Fruit fly (Drosophila melanogaster): ENCODE data around the gene Obp83a.
A peak's percentile ranks its signal among the peaks of the same experiment; 100 is the strongest.

Obp83a gene

DNA sequence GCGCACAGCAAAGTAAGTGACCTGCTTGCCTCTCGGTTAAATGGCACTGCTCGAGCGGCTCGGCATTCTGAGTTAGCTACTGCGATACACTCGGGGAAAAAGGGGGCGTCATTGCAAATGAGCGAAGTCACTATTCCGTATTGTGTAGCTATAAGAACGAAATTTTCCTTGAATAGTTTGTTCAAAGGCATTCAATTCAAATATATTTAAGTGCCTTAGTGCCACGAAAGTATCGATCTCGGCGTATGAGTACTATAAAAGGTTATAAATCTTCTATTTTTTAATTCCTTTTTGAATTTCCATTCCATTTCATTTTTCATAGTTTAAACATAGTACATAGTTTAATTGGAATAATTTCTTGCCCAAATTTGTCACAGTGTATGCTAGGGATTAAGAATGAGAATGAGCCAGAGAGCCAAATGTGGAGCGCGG lies 23.2 kb upstream of the Obp83a start (continued):
- TF ChIP-seq Fer3 (tag; optimal IDR thresholded peaks at IDR 0.05) (peak; percentile 35), YL-1 (GFP tag; optimal IDR thresholded peaks at IDR 0.05) (no peak), CG10979 (tag; optimal IDR thresholded peaks at IDR 0.05) (peak; percentile 40), Chrac-16 (GFP tag; optimal IDR thresholded peaks at IDR 0.05) (peak; percentile 18), dmrt99B (tag; optimal IDR thresholded peaks at IDR 0.05) (peak; percentile 75), Rfx (GFP tag; IDR thresholded peaks at IDR 0.05) (0 out of 2 replicates have a peak, but pooled peaks have one; percentile 17), ATbp (GFP tag; optimal IDR thresholded peaks at IDR 0.05) (peak; percentile 19), PHDP (tag; optimal IDR thresholded peaks at IDR 0.05) (peak; percentile 62), Dll (GFP tag; IDR thresholded peaks at IDR 0.05; ENCODE audit: partially characterized antibody) (no peak), Bgb (GFP tag; IDR thresholded peaks at IDR 0.05; ENCODE audit: partially characterized antibody) (no peak), Bteb2 (GFP tag; optimal IDR thresholded peaks at IDR 0.05) (no peak), pan (optimal IDR thresholded peaks at IDR 0.05) (no peak), pan (GFP tag; optimal IDR thresholded peaks at IDR 0.05 in 1 of 2, IDR thresholded peaks at IDR 0.05 in 1 of 2) (peak in 1 of 2 experiments; percentile 46), CG33557 (GFP tag; optimal IDR thresholded peaks at IDR 0.05) (no peak), CG17912 (GFP tag; optimal IDR thresholded peaks at IDR 0.05) (no peak), nerfin-2 (GFP tag; IDR thresholded peaks at IDR 0.05; ENCODE audit: partially characterized antibody) (no peak), Side (GFP tag; optimal IDR thresholded peaks at IDR 0.05) (no peak), fd3F (GFP tag; optimal IDR thresholded peaks at IDR 0.05) (peak; percentile 16), Fer1 (GFP tag; optimal IDR thresholded peaks at IDR 0.05) (peak; percentile 49), CG10147 (GFP tag; optimal IDR thresholded peaks at IDR 0.05) (peak; percentile 39), Antp (GFP tag; optimal IDR thresholded peaks at IDR 0.05) (no peak), seq (GFP tag; IDR thresholded peaks at IDR 0.05) (no peak), CG11723 (GFP tag; optimal IDR thresholded peaks at IDR 0.05) (peak; percentile 40), zfh1 (GFP tag; IDR thresholded peaks at IDR 0.05) (peak; percentile 51; the same call in 1 of the 3 replicates), pho (GFP tag; optimal IDR thresholded peaks at IDR 0.05) (peak; percentile 42), al (GFP tag; IDR thresholded peaks at IDR 0.05) (no peak), CG10654 (GFP tag; optimal IDR thresholded peaks at IDR 0.05) (peak; percentile 44), Doc3 (GFP tag; IDR thresholded peaks at IDR 0.05; ENCODE audit: partially characterized antibody) (no peak), Elba2 (GFP tag; optimal IDR thresholded peaks at IDR 0.05) (no peak), CG15479 (GFP tag; optimal IDR thresholded peaks at IDR 0.05) (no peak), NC2β (GFP tag; optimal IDR thresholded peaks at IDR 0.05) (peak; percentile 7), CG16815 (GFP tag; optimal IDR thresholded peaks at IDR 0.05) (peak; percentile 36), CG13296 (GFP tag; optimal IDR thresholded peaks at IDR 0.05) (peak; percentile 20), vvl (GFP tag; IDR thresholded peaks at IDR 0.05) (peak; percentile 39; the same call in 1 of the 2 replicates), CG12391 (tag; optimal IDR thresholded peaks at IDR 0.05) (peak; percentile 51), CG1602 (GFP tag; optimal IDR thresholded peaks at IDR 0.05) (peak; percentile 9), bsh (GFP tag; optimal IDR thresholded peaks at IDR 0.05) (peak in 1 of 2 experiments; percentile 52), Bdp1 (GFP tag; optimal IDR thresholded peaks at IDR 0.05) (peak; percentile 1), CG13624 (GFP tag; optimal IDR thresholded peaks at IDR 0.05) (peak; percentile 36), cas (GFP tag; IDR thresholded peaks at IDR 0.05) (no peak), CG2875 (GFP tag; optimal IDR thresholded peaks at IDR 0.05) (peak; percentile 11), CG14860 (GFP tag; IDR thresholded peaks at IDR 0.05; ENCODE audit: partially characterized antibody) (no peak), CG8388 (GFP tag; optimal IDR thresholded peaks at IDR 0.05) (peak; percentile 36), CG18476 (GFP tag; optimal IDR thresholded peaks at IDR 0.05) (peak; percentile 49), ato (GFP tag; IDR thresholded peaks at IDR 0.05; ENCODE audit: partially characterized antibody) (no peak), BEAF-32 (GFP tag; optimal IDR thresholded peaks at IDR 0.05) (no peak), Oli (tag; optimal IDR thresholded peaks at IDR 0.05) (peak; percentile 73), CG1233 (GFP tag; optimal IDR thresholded peaks at IDR 0.05) (no peak), CG9876 (GFP tag; optimal IDR thresholded peaks at IDR 0.05) (no peak), row (GFP tag; IDR thresholded peaks at IDR 0.05) (peak; percentile 70)

Measured in whole organism, embryonic.